Worm (Caenorhabditis elegans) whole organism, late embryonic: Measurements from ENCODE around the gene H19J13.2.

ENCODE experiments used
- tbx-2 ChIP-seq: sonication (generic microtip); optimal IDR thresholded peaks from 2 replicates; lab custom pipeline; 2016; ENCODE audit warnings: missing genetic modification characterization, missing compliant biosample characterization
- unc-86 ChIP-seq: sonication (generic microtip); optimal IDR thresholded peaks from 2 replicates; lab custom pipeline; 2016; ENCODE audit warnings: missing genetic modification characterization, missing compliant biosample characterization

DNA sequence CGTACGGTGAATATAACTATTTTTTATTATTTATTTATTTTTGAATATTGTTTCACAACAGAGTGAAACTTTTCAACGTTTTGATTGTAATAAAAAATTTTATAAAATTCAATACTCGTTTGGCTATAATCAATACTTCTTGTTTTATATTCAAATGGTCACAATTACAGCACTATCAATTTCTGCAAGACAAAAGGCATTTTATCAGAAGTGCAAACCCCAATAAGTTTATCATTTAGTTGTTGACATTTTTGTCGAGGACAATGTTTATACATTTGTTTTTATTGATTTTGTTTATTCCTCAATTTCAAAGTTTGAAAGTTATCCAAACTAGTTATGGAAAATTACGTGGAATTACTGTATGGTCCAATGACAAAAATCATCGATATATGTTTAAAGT lies 47.8 kb downstream of the H19J13.2 start, which contains the start of gene cest-9.1:
- TF ChIP-seq tbx-2 (tag; lab: Kevin White, UChicago) = no peak
- TF ChIP-seq unc-86 = no peak
